4 worm cellular contexts compared by ENCODE assay signal in the genomic region with DNA sequence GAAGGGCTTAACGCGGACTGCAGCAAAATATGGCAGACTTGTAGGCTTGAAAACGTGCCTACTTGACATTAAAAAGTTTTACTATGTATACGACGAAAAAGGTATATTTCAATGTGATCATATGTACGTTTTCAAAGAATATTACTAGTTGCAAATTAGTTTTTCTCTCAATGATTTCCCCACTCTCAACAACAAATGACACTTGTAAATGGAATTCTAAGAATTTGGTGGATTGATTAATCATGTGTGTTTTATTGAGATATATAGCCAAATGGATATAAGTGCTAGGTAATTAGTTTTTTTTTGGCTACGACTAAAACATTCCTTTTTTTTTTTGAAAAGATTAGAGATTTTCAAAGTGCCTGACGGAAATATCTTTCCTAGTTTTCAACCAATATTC.
TF ChIP-seq lines count a peak whose summit lies in the region.

No protein-coding gene starts in this region.

TF ChIP-seq in whole organism, L1 larva, 84 proteins besides CTCF, POLR2A, EP300 and RAD21:
- TF ChIP-seq ceh-63 (GFP tag; optimal IDR thresholded peaks at IDR 0.05; lab: Kevin White, UChicago), result no peak
- no peak for TF ChIP-seq ceh-90 (tag; optimal IDR thresholded peaks at IDR 0.05; lab: Kevin White, UChicago)
- TF ChIP-seq dsc-1 (tag; optimal IDR thresholded peaks at IDR 0.05; lab: Kevin White, UChicago), result peak; percentile 74
- peak in 1 of 2 experiments; percentile 14 for TF ChIP-seq lsy-2 (tag; optimal IDR thresholded peaks at IDR 0.05; lab: Kevin White, UChicago)
- TF ChIP-seq nhr-237 (tag; optimal IDR thresholded peaks at IDR 0.05; lab: Kevin White, UChicago), result peak; percentile 9
- TF ChIP-seq lin-14 (GFP tag; optimal IDR thresholded peaks at IDR 0.05; lab: Kevin White, UChicago), result peak; percentile 53
- no peak for TF ChIP-seq zag-1 (tag; optimal IDR thresholded peaks at IDR 0.05; lab: Kevin White, UChicago)
- peak; percentile 90 for TF ChIP-seq nhr-11 (tag; optimal IDR thresholded peaks at IDR 0.05; lab: Kevin White, UChicago)
- no peak for TF ChIP-seq efl-1 (optimal IDR thresholded peaks at IDR 0.05; lab: Kevin White, UChicago)
- no peak for TF ChIP-seq efl-1 (GFP tag; optimal IDR thresholded peaks at IDR 0.05 in 1 of 2; lab: Kevin White, UChicago)
- peak; percentile 39 for TF ChIP-seq nhr-71 (tag; optimal IDR thresholded peaks at IDR 0.05; lab: Kevin White, UChicago)
- TF ChIP-seq fkh-8 (tag; optimal IDR thresholded peaks at IDR 0.05; lab: Kevin White, UChicago), result peak; percentile 44
- TF ChIP-seq nhr-19 (GFP tag; conservative IDR thresholded peaks at IDR 0.05; lab: Robert Waterston, UW), result no peak
- peak; percentile 47 for TF ChIP-seq nhr-47 (tag; optimal IDR thresholded peaks at IDR 0.05; lab: Kevin White, UChicago)
- peak; percentile 8 for TF ChIP-seq swsn-7 (tag; optimal IDR thresholded peaks at IDR 0.05; lab: Kevin White, UChicago)

TF ChIP-seq in whole organism, L2 larva, 48 proteins besides CTCF, POLR2A, EP300 and RAD21:
- no peak for TF ChIP-seq sma-3 (GFP tag; optimal IDR thresholded peaks at IDR 0.05; lab: Kevin White, UChicago)
- TF ChIP-seq ztf-11 (tag; optimal IDR thresholded peaks at IDR 0.05; lab: Kevin White, UChicago), result no peak
- peak; percentile 36 for TF ChIP-seq nhr-21 (tag; optimal IDR thresholded peaks at IDR 0.05; lab: Kevin White, UChicago)
- TF ChIP-seq lin-13 (GFP tag; optimal IDR thresholded peaks at IDR 0.05; lab: Kevin White, UChicago), result no peak
- TF ChIP-seq nhr-10 (tag; optimal IDR thresholded peaks at IDR 0.05; lab: Kevin White, UChicago), result no peak
- peak; percentile 20 for TF ChIP-seq C34F6.9 (tag; optimal IDR thresholded peaks at IDR 0.05; lab: Kevin White, UChicago)
- no peak for TF ChIP-seq nhr-129 (tag; optimal IDR thresholded peaks at IDR 0.05; lab: Kevin White, UChicago)
- TF ChIP-seq lsy-2 (tag; optimal IDR thresholded peaks at IDR 0.05; lab: Kevin White, UChicago), result peak in 1 of 2 experiments; percentile 30

TF ChIP-seq in whole organism, L3 larva, 47 proteins besides CTCF, POLR2A, EP300 and RAD21:
- TF ChIP-seq nhr-11 (tag; optimal IDR thresholded peaks at IDR 0.05; lab: Kevin White, UChicago) (peak; percentile 96), tbx-2 (tag; optimal IDR thresholded peaks at IDR 0.05; lab: Kevin White, UChicago) (no peak), nhr-23 (tag; optimal IDR thresholded peaks at IDR 0.05; lab: Kevin White, UChicago) (no peak)

TF ChIP-seq in whole organism, L4 larva, 104 proteins besides CTCF, POLR2A, EP300 and RAD21:
- TF ChIP-seq lin-38 (GFP tag; IDR thresholded peaks at IDR 0.05; lab: Robert Waterston, UW), result no peak
- TF ChIP-seq D1046.2 (GFP tag; IDR thresholded peaks at IDR 0.05; lab: Robert Waterston, UW), result no peak
- TF ChIP-seq F37D6.2 (tag; optimal IDR thresholded peaks at IDR 0.05; lab: Kevin White, UChicago), result no peak
- TF ChIP-seq F44E2.7 (GFP tag; IDR thresholded peaks at IDR 0.05; lab: Robert Waterston, UW), result no peak
- no peak for TF ChIP-seq dmd-8 (GFP tag; IDR thresholded peaks at IDR 0.05; lab: Robert Waterston, UW)
- TF ChIP-seq nhr-11 (tag; optimal IDR thresholded peaks at IDR 0.05; lab: Kevin White, UChicago), result peak; percentile 75
- TF ChIP-seq nhr-25 (tag; optimal IDR thresholded peaks at IDR 0.05; lab: Kevin White, UChicago; ENCODE audit: borderline replicate concordance, insufficient read depth), result no peak
- TF ChIP-seq lsy-2 (tag; optimal IDR thresholded peaks at IDR 0.05; lab: Kevin White, UChicago), result peak in 1 of 2 experiments; percentile 23
